Worm (Caenorhabditis elegans) whole organism, L4 larva: ENCODE measurements around the gene hira-1.

Experiments used
- F10B5.3 ChIP-seq: sonication (generic microtip); optimal IDR thresholded peaks from 2 replicates; lab custom pipeline; 2016; ENCODE audit warnings: mild to moderate bottlenecking, missing genetic modification characterization, missing compliant biosample characterization
- ama-1 ChIP-seq: fragments of 150-350 bp; optimal IDR thresholded peaks from 2 replicates; lab custom pipeline; 2014; ENCODE audit warnings: inconsistent platforms, mixed read lengths
- ceh-82 ChIP-seq: sonication (generic microtip); optimal IDR thresholded peaks from 2 replicates; lab custom pipeline; 2017; ENCODE audit warnings: missing biosample characterization, missing genetic modification characterization
- cey-2 ChIP-seq: sonication (generic microtip); optimal IDR thresholded peaks from 3 replicates; lab custom pipeline; 2017; ENCODE audit warnings: missing genetic modification characterization, mild to moderate bottlenecking, missing compliant biosample characterization, antibody characterized with exemption, borderline replicate concordance; ENCODE audit not compliant: insufficient read depth
- dpl-1 ChIP-seq: fragments of 150-350 bp; optimal IDR thresholded peaks from 2 replicates; lab custom pipeline; 2014; ENCODE audit warnings: missing biosample characterization, missing genetic modification reagents, missing genetic modification characterization
- lin-13 ChIP-seq: fragments of 150-350 bp; optimal IDR thresholded peaks from 2 replicates; lab custom pipeline; 2014; ENCODE audit warnings: missing biosample characterization, missing genetic modification reagents, missing genetic modification characterization
- lin-15B ChIP-seq: fragments of 150-350 bp; sonication (generic microtip); optimal IDR thresholded peaks from 3 replicates; lab custom pipeline; 2014; ENCODE audit warnings: missing biosample characterization, missing genetic modification characterization
- madf-5 ChIP-seq, 2 experiments: fragments of 200-800 bp; sonication (Bioruptor generic); IDR thresholded peaks; 2 replicates each; pipeline ENCODE4 v1.3.6; 2022; ENCODE audit warnings: missing compliant biosample characterization in 2 of 2, missing genetic modification characterization in 2 of 2
- nhr-11 ChIP-seq: fragments of 150-350 bp; optimal IDR thresholded peaks from 2 replicates; lab custom pipeline; 2014; ENCODE audit warnings: missing biosample characterization, missing genetic modification characterization
- nhr-111 ChIP-seq: fragments of 200-800 bp; sonication (Bioruptor generic); optimal IDR thresholded peaks from 2 replicates; lab custom pipeline; 2018; ENCODE audit warnings: mild to moderate bottlenecking, missing genetic modification characterization, missing compliant biosample characterization
- skn-1 ChIP-seq: fragments of 150-350 bp; optimal IDR thresholded peaks from 2 replicates; lab custom pipeline; 2014; ENCODE audit warnings: missing biosample characterization, missing genetic modification characterization

DNA sequence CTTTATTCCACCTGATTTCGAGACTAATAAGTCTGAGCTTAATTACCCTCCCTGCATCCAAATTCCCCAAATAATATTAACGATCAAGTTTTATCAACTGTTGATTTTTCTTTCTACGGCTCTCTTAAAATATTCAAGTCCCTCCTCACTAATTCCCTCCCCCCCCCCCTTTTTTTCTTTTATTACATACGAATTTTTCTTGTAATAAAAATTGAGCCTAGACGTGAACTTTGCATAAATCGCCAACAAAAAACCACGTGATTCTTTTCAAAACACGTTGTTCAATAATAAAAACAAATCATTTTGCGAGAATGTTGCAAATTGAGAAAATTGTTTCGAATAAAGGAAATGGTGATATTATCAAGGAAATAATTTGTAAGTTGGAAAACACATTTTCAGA lies 2.5 kb upstream of the hira-1 start, which contains the start of gene K10D2.8:
- TF ChIP-seq lin-13 (GFP tag; lab: Kevin White, UChicago) (no peak), skn-1 (tag; lab: Kevin White, UChicago) (no peak), nhr-111 (GFP tag; lab: Kevin White, UChicago) (no peak), dpl-1 (GFP tag; lab: Kevin White, UChicago) (no peak), nhr-11 (tag; lab: Kevin White, UChicago) (no peak), madf-5 (GFP tag; IDR thresholded peaks at IDR 0.05; lab: Robert Waterston, UW) (no peak), ama-1 (no peak), lin-15B (tag; lab: Kevin White, UChicago) (no peak), ceh-82 (no peak), cey-2 (tag; lab: Kevin White, UChicago) (no peak), F10B5.3 (tag; lab: Kevin White, UChicago) (no peak)
